Worm (Caenorhabditis elegans): Measurements from ENCODE around the gene F44E7.5.

F44E7.5 gene

DNA sequence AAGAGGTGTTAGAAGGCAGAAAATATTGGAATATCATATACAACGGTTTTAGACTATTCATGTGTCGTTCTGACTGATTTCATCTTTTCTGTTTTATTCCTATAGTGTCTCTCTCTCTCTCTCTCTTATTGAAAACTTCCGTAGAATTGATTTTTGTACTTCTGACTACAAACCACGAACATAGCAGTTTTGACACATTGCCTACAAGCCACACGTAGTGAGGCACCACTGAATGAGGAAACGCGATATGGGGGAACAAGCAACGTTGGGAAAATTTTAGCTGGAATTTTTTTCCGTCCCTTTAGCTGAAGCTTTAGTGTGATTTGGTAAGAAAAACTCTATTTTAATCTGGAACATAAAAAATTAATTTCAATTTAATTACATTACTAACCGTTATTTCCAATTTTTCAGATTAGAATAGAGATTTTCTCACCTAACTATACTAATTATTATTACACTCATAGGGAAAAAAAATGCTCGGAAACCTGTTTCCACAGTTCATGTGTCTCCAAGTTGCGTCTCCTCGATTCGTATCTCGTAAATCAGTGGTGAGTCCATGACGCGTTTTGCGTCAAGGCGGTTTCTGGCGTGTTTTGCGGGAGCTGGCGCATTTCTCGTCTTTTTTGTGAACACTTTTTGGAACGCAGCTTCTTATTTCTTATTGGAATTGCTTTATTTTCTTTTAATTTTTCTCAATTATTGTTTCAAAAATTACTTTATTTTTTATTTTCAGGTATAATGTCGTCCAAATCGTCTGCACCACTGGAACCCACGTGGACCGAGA lies 10.0 kb upstream of the F44E7.5 start, which contains the start of the genes nhr-142 and F44E7.9 (continued):
- TF ChIP-seq pag-3 (tag; optimal IDR thresholded peaks at IDR 0.05; ENCODE audit: borderline replicate concordance) (no peak), lin-11 (tag; optimal IDR thresholded peaks at IDR 0.05) (no peak), hlh-15 (tag; optimal IDR thresholded peaks at IDR 0.05) (peak; percentile 49), pha-2 (tag; optimal IDR thresholded peaks at IDR 0.05) (peak; percentile 48), ceh-48 (tag; optimal IDR thresholded peaks at IDR 0.05) (peak; percentile 8), sdc-2 (tag; optimal IDR thresholded peaks at IDR 0.05) (peak; percentile 18), ref-2 (tag; optimal IDR thresholded peaks at IDR 0.05) (peak; percentile 70), Y22D7AL.16 (tag; optimal IDR thresholded peaks at IDR 0.05) (no peak), ceh-34 (tag; optimal IDR thresholded peaks at IDR 0.05) (peak; percentile 60), pqm-1 (tag; optimal IDR thresholded peaks at IDR 0.05) (peak; percentile 23), ama-1 (optimal IDR thresholded peaks at IDR 0.05) (no peak), rnt-1 (tag; optimal IDR thresholded peaks at IDR 0.05) (peak; percentile 64), tbx-2 (tag; optimal IDR thresholded peaks at IDR 0.05) (peak; percentile 71), syd-9 (tag; optimal IDR thresholded peaks at IDR 0.05) (peak; percentile 66), ceh-22 (tag; optimal IDR thresholded peaks at IDR 0.05) (no peak), fkh-10 (GFP tag; optimal IDR thresholded peaks at IDR 0.05) (no peak), ceh-18 (tag; optimal IDR thresholded peaks at IDR 0.05) (peak; percentile 72), hlh-8 (tag; optimal IDR thresholded peaks at IDR 0.05) (peak; percentile 2), sox-2 (GFP tag; IDR thresholded peaks at IDR 0.05) (no peak), ceh-9 (tag; optimal IDR thresholded peaks at IDR 0.05) (no peak), tbx-7 (tag; optimal IDR thresholded peaks at IDR 0.05) (peak; percentile 63), C08G9.2 (tag; optimal IDR thresholded peaks at IDR 0.05) (peak; percentile 80), eyg-1 (tag; optimal IDR thresholded peaks at IDR 0.05) (no peak), ttx-3 (tag; optimal IDR thresholded peaks at IDR 0.05) (peak; percentile 21), ceh-24 (tag; optimal IDR thresholded peaks at IDR 0.05) (peak; percentile 13), che-1 (tag; optimal IDR thresholded peaks at IDR 0.05) (peak; percentile 22), dmd-4 (tag; optimal IDR thresholded peaks at IDR 0.05; ENCODE audit: borderline replicate concordance) (peak; percentile 47), dve-1 (tag; optimal IDR thresholded peaks at IDR 0.05) (peak; percentile 9), elt-4 (tag; optimal IDR thresholded peaks at IDR 0.05) (no peak), ceh-2 (tag; optimal IDR thresholded peaks at IDR 0.05) (peak; percentile 78), ceh-19 (GFP tag; optimal IDR thresholded peaks at IDR 0.05) (peak; percentile 29), zip-5 (tag; optimal IDR thresholded peaks at IDR 0.05) (peak; percentile 81), nhr-232 (tag; optimal IDR thresholded peaks at IDR 0.05) (peak; percentile 10), madf-2 (tag; optimal IDR thresholded peaks at IDR 0.05) (peak; percentile 39), ahr-1 (tag; optimal IDR thresholded peaks at IDR 0.05) (peak; percentile 15), ztf-16 (tag; optimal IDR thresholded peaks at IDR 0.05) (peak; percentile 60), unc-86 (tag; optimal IDR thresholded peaks at IDR 0.05) (peak; percentile 37), F13H6.1 (tag; optimal IDR thresholded peaks at IDR 0.05) (peak; percentile 64), npax-4 (tag; optimal IDR thresholded peaks at IDR 0.05) (peak; percentile 12), ets-4 (tag; optimal IDR thresholded peaks at IDR 0.05) (peak; percentile 71)

DNA sequence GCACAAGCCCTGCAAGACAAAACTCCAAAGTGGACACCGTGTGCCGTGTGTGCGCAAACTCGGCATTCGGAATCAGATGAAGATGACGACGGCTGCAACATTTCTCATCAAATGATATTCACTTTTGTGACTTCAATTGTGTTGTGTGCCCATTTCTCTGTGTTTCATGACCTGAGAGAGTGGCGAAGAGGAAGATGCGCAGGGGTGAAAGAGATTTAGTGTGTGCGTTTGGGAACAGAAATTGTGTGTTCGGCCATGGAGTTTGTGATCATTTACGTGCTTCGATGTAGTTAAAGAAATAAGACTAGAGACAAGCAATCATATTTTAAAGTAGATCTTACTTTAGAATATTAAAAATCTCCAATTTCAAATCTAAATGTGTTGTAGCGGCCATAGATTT lies 7.9 kb upstream of the F44E7.5 start:
- TF ChIP-seq ceh-14 (tag; optimal IDR thresholded peaks at IDR 0.05) = no peak
- no peak for TF ChIP-seq madf-2 (tag; optimal IDR thresholded peaks at IDR 0.05)
- no peak for TF ChIP-seq gmeb-2 (tag; optimal IDR thresholded peaks at IDR 0.05)
- TF ChIP-seq fkh-10 (GFP tag; optimal IDR thresholded peaks at IDR 0.05) = no peak
- no peak for TF ChIP-seq ets-4 (tag; optimal IDR thresholded peaks at IDR 0.05)
- no peak for TF ChIP-seq npax-4 (tag; optimal IDR thresholded peaks at IDR 0.05)

Measured in whole organism, late embryonic.